Worm (Caenorhabditis elegans) whole organism, L1 larva: Measurements from ENCODE around the gene nuaf-3.

Experiments
- aly-2 ChIP-seq: fragments of 150-350 bp; optimal IDR thresholded peaks from 2 replicates; lab custom pipeline; 2014; ENCODE audit warnings: missing biosample characterization, missing genetic modification characterization
- dpl-1 ChIP-seq, 3 experiments: fragments of 150-350 bp in 2 of 3; sonication (generic microtip) in 1 of 3; optimal IDR thresholded peaks; 2 replicates each; lab custom pipeline; 2014 to 2017; ENCODE audit warnings: missing biosample characterization in 3 of 3, missing genetic modification characterization in 3 of 3, missing genetic modification reagents in 3 of 3
- fkh-10 ChIP-seq: sonication (generic microtip); optimal IDR thresholded peaks from 2 replicates; lab custom pipeline; 2017; ENCODE audit warnings: missing biosample characterization, missing genetic modification reagents, missing genetic modification characterization
- isw-1 ChIP-seq: fragments of 200-800 bp; sonication (Bioruptor generic); IDR thresholded peaks from 2 replicates; pipeline ENCODE4 v1.3.6; 2022; ENCODE audit warnings: missing genetic modification characterization, missing compliant biosample characterization
- mdl-1 ChIP-seq, 2 experiments: fragments of 150-350 bp; optimal IDR thresholded peaks; 2 replicates each; lab custom pipeline; 2014 to 2017; ENCODE audit warnings: missing biosample characterization in 2 of 2, missing genetic modification characterization in 2 of 2, inconsistent platforms in 1 of 2
- snpc-4 ChIP-seq: fragments of 150-350 bp; optimal IDR thresholded peaks from 2 replicates; lab custom pipeline; 2014; ENCODE audit warnings: missing biosample characterization, missing genetic modification characterization
- unc-62 ChIP-seq: fragments of 150-350 bp; optimal IDR thresholded peaks from 2 replicates; lab custom pipeline; 2014; ENCODE audit warnings: missing biosample characterization, missing genetic modification reagents, missing genetic modification characterization

ce11 chrIV:11174772-11175171 lies 9.3 kb upstream of the nuaf-3 start:
- TF ChIP-seq isw-1 (GFP tag; lab: Robert Waterston, UW), result no peak
- TF ChIP-seq dpl-1 (GFP tag; optimal IDR thresholded peaks at IDR 0.05; lab: Kevin White, UChicago), result no peak
- no peak for TF ChIP-seq unc-62 (GFP tag; lab: Kevin White, UChicago)
- no peak for TF ChIP-seq fkh-10 (GFP tag; lab: Kevin White, UChicago)
- TF ChIP-seq aly-2 (tag; lab: Kevin White, UChicago), result no peak
- TF ChIP-seq mdl-1 (tag; optimal IDR thresholded peaks at IDR 0.05; lab: Kevin White, UChicago), result no peak
- TF ChIP-seq snpc-4, result no peak
